Fruit fly (Drosophila melanogaster): ENCODE measurements around the gene CG1387.

Gene CG1387

DNA sequence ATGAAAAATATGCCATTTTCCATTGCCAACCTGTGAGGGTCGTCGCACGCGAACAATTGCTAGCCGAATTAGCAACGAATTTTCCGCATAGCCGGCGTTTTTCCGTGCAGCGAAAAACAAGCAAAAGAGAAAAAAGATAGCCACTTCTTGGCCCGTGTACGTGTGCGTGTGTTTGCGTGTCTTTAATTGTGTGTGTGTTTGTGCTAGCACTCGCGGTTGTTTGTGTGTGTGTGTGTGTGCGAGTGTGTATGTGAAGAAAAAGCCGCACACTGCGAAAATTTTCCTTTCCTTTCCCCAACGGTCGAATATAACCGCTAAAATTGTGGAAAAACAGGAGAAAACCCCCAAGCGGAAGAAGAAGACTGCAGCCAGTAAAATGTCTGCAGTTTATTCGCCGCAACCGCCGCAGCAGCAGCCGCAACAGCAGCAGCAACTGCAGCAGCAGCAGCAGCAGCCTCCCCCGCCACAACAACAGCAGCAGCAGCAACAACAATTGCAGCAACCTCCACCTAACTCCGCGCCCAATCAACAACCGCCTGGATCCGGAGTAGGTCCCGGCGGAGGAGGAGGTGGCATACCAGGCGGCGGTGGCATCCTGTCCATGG lies 13.5 kb downstream of the CG1387 start (continued):
- TF ChIP-seq trem (tag; optimal IDR thresholded peaks at IDR 0.05) (no peak), CG7357 (GFP tag; IDR thresholded peaks at IDR 0.05) (no peak), Dfd (GFP tag; optimal IDR thresholded peaks at IDR 0.05) (peak in 1 of 2 experiments; percentile 72), psq (GFP tag; optimal IDR thresholded peaks at IDR 0.05) (no peak), CG11695 (GFP tag; IDR thresholded peaks at IDR 0.05) (no peak), CG16815 (GFP tag; optimal IDR thresholded peaks at IDR 0.05) (no peak), Vsx1 (GFP tag; optimal IDR thresholded peaks at IDR 0.05) (no peak), CG9797 (GFP tag; optimal IDR thresholded peaks at IDR 0.05) (no peak), sens-2 (GFP tag; IDR thresholded peaks at IDR 0.05) (no peak), Drgx (GFP tag; IDR thresholded peaks at IDR 0.05) (0 out of 2 replicates have a peak, but pooled peaks have one; percentile 30), CHES-1-like (GFP tag; optimal IDR thresholded peaks at IDR 0.05) (no peak)

DNA sequence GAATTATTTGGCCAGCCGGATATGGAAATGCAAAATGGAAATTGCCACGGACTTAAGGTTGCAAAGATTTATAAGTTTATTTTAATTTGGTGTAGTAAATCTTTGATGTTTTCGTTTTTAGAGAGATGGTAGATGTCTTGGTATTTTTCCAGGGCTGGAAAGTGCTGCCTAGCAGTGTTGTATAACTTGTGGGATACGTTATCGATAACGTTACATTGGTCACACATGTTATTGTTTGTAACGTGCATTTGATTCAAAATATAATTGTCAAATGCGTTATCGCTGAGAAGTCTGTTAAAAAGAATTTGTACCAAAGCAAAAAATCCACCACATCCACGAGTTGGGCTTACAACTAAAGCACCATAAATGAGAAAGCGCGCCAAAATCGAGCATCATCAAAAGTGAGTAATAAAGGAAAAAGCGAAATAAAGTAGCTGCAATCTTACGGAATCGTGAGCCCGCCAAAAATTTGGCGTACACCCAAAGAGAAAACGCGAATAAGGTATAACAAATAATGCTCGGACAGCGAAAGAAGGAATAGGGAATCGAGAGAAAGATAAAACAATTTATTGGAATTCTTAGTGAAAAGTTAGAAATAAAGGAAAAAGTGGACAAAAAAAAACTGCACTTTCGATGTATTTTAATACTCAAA lies 21.7 kb downstream of the CG1387 start, which contains the start of gene PIG-T:
TSS of gene PIG-T (minus strand) at position 140 of the 652 bp plus-strand sequence.
- TF ChIP-seq pho (GFP tag; optimal IDR thresholded peaks at IDR 0.05) (no peak), CG12391 (tag; optimal IDR thresholded peaks at IDR 0.05) (peak; percentile 18), Deaf1 (tag; optimal IDR thresholded peaks at IDR 0.05) (no peak), CG10321 (GFP tag; IDR thresholded peaks at IDR 0.05) (no peak), zen (tag; optimal IDR thresholded peaks at IDR 0.05) (no peak), CTCF (GFP tag; optimal IDR thresholded peaks at IDR 0.05) (no peak), repo (GFP tag; optimal IDR thresholded peaks at IDR 0.05) (no peak), nmo (GFP tag; optimal IDR thresholded peaks at IDR 0.05) (no peak), Xbp1 (GFP tag; optimal IDR thresholded peaks at IDR 0.05) (peak; percentile 3), bsh (GFP tag; optimal IDR thresholded peaks at IDR 0.05) (no peak), CG12659 (GFP tag; optimal IDR thresholded peaks at IDR 0.05) (peak; percentile 14), CHES-1-like (GFP tag; optimal IDR thresholded peaks at IDR 0.05) (peak; percentile 32), maf-S (GFP tag; optimal IDR thresholded peaks at IDR 0.05) (no peak), CG6854 (GFP tag; optimal IDR thresholded peaks at IDR 0.05) (no peak), CG15269 (tag; optimal IDR thresholded peaks at IDR 0.05) (no peak), run (tag; optimal IDR thresholded peaks at IDR 0.05) (no peak), sob (GFP tag; IDR thresholded peaks at IDR 0.05) (peak; percentile 11; the same call in 1 of the 2 replicates), lov (optimal IDR thresholded peaks at IDR 0.05) (no peak), lov (GFP tag; IDR thresholded peaks at IDR 0.05) (no peak), h (optimal IDR thresholded peaks at IDR 0.05) (no peak), CG9817 (tag; optimal IDR thresholded peaks at IDR 0.05) (no peak), Myb (GFP tag; optimal IDR thresholded peaks at IDR 0.05) (peak; percentile 96), CG3065 (GFP tag; optimal IDR thresholded peaks at IDR 0.05) (no peak), Drgx (GFP tag; IDR thresholded peaks at IDR 0.05) (no peak), CG7556 (GFP tag; optimal IDR thresholded peaks at IDR 0.05) (no peak), nom (GFP tag; optimal IDR thresholded peaks at IDR 0.05) (no peak), CG13296 (GFP tag; optimal IDR thresholded peaks at IDR 0.05) (no peak), BtbVII (GFP tag; optimal IDR thresholded peaks at IDR 0.05) (no peak), stwl (tag; optimal IDR thresholded peaks at IDR 0.05) (peak; percentile 12), fd3F (GFP tag; optimal IDR thresholded peaks at IDR 0.05) (no peak), CG1792 (GFP tag; optimal IDR thresholded peaks at IDR 0.05) (no peak), CG12769 (tag; optimal IDR thresholded peaks at IDR 0.05) (no peak), peb (GFP tag; IDR thresholded peaks at IDR 0.05) (no peak), cas (GFP tag; IDR thresholded peaks at IDR 0.05) (no peak), Nf-YC (tag; optimal IDR thresholded peaks at IDR 0.05) (peak; percentile 2), grn (GFP tag; optimal IDR thresholded peaks at IDR 0.05) (no peak), tll (GFP tag; optimal IDR thresholded peaks at IDR 0.05) (no peak), prd (optimal IDR thresholded peaks at IDR 0.05) (no peak), prd (GFP tag; IDR thresholded peaks at IDR 0.05) (peak; percentile 27; the same call in 1 of the 3 replicates), CG15514 (GFP tag; optimal IDR thresholded peaks at IDR 0.05) (peak; percentile 86)
